Worm (Caenorhabditis elegans) whole organism, L2 larva: ENCODE measurements around the gene C31G12.3.
"Not testable (repeated sequence)": the region's sequence is repeated elsewhere in the genome, so short reads cannot be mapped to it uniquely, and the experiment has no call there.

ENCODE experiments used
- C34F6.9 ChIP-seq: fragments of 150-350 bp; optimal IDR thresholded peaks from 2 replicates; lab custom pipeline; 2014; ENCODE audit warnings: missing biosample characterization, missing genetic modification characterization
- F13H6.1 ChIP-seq: sonication (generic microtip); optimal IDR thresholded peaks from 2 replicates; lab custom pipeline; 2016; ENCODE audit warnings: missing genetic modification characterization, missing compliant biosample characterization
- R02D3.7 ChIP-seq: fragments of 150-350 bp; optimal IDR thresholded peaks from 2 replicates; lab custom pipeline; 2014; ENCODE audit warnings: missing biosample characterization, missing genetic modification characterization
- alr-1 ChIP-seq: fragments of 150-350 bp; optimal IDR thresholded peaks from 2 replicates; lab custom pipeline; 2014; ENCODE audit warnings: missing biosample characterization, missing genetic modification characterization
- aly-2 ChIP-seq: fragments of 150-350 bp; optimal IDR thresholded peaks from 2 replicates; lab custom pipeline; 2014; ENCODE audit warnings: missing biosample characterization, missing genetic modification characterization
- blmp-1 ChIP-seq: sonication (generic microtip); optimal IDR thresholded peaks from 2 replicates; lab custom pipeline; 2017; ENCODE audit warnings: missing genetic modification characterization, mild to moderate bottlenecking, missing compliant biosample characterization, antibody characterized with exemption, moderate library complexity; ENCODE audit not compliant: insufficient read depth
- ceh-82 ChIP-seq: fragments of 150-350 bp; optimal IDR thresholded peaks from 2 replicates; lab custom pipeline; 2014; ENCODE audit warnings: missing biosample characterization, missing genetic modification characterization
- egl-27 ChIP-seq: sonication (generic microtip); optimal IDR thresholded peaks from 3 replicates; lab custom pipeline; 2017; ENCODE audit warnings: missing biosample characterization, missing genetic modification reagents, missing genetic modification characterization
- elt-1 ChIP-seq: fragments of 150-350 bp; optimal IDR thresholded peaks from 2 replicates; lab custom pipeline; 2014; ENCODE audit warnings: missing biosample characterization, missing genetic modification characterization
- elt-3 ChIP-seq: sonication (generic microtip); optimal IDR thresholded peaks from 2 replicates; lab custom pipeline; 2017; ENCODE audit warnings: missing biosample characterization, missing genetic modification characterization
- fos-1 ChIP-seq: fragments of 150-350 bp; optimal IDR thresholded peaks from 2 replicates; lab custom pipeline; 2014; ENCODE audit warnings: missing biosample characterization, missing genetic modification characterization
- lin-39 ChIP-seq: fragments of 150-350 bp; optimal IDR thresholded peaks from 2 replicates; lab custom pipeline; 2014; ENCODE audit warnings: missing biosample characterization, missing genetic modification reagents, missing genetic modification characterization
- lsy-2 ChIP-seq, 2 experiments: fragments of 150-350 bp in 1 of 2; sonication (generic microtip) in 1 of 2; optimal IDR thresholded peaks; 2 replicates each; lab custom pipeline; 2014 to 2017; ENCODE audit warnings: missing biosample characterization in 2 of 2, missing genetic modification characterization in 2 of 2
- mbf-1 ChIP-seq: sonication (generic microtip); optimal IDR thresholded peaks from 2 replicates; lab custom pipeline; 2017; ENCODE audit warnings: missing biosample characterization, missing genetic modification characterization
- mdl-1 ChIP-seq, 2 experiments: fragments of 150-350 bp in 1 of 2; sonication (generic microtip) in 1 of 2; optimal IDR thresholded peaks; 2 replicates each; lab custom pipeline; 2017; ENCODE audit warnings: missing biosample characterization in 2 of 2, missing genetic modification characterization in 2 of 2
- nhr-10 ChIP-seq: sonication (generic microtip); optimal IDR thresholded peaks from 2 replicates; lab custom pipeline; 2017; ENCODE audit warnings: missing biosample characterization, missing genetic modification characterization
- nhr-11 ChIP-seq: fragments of 150-350 bp; optimal IDR thresholded peaks from 2 replicates; lab custom pipeline; 2014; ENCODE audit warnings: missing biosample characterization, missing genetic modification characterization
- nhr-12 ChIP-seq: fragments of 150-350 bp; optimal IDR thresholded peaks from 2 replicates; lab custom pipeline; 2014; ENCODE audit warnings: missing biosample characterization, missing genetic modification characterization
- nhr-21 ChIP-seq: fragments of 150-350 bp; optimal IDR thresholded peaks from 2 replicates; lab custom pipeline; 2014; ENCODE audit warnings: missing biosample characterization, missing genetic modification characterization
- nhr-237 ChIP-seq: fragments of 150-350 bp; optimal IDR thresholded peaks from 2 replicates; lab custom pipeline; 2014; ENCODE audit warnings: missing biosample characterization, missing genetic modification characterization
- nhr-25 ChIP-seq: fragments of 150-350 bp; sonication (generic microtip); optimal IDR thresholded peaks from 3 replicates; lab custom pipeline; 2014; ENCODE audit warnings: missing biosample characterization, missing genetic modification characterization
- nhr-77 ChIP-seq: fragments of 150-350 bp; optimal IDR thresholded peaks from 2 replicates; lab custom pipeline; 2014; ENCODE audit warnings: missing biosample characterization, missing genetic modification characterization
- peb-1 ChIP-seq: fragments of 150-350 bp; optimal IDR thresholded peaks from 2 replicates; lab custom pipeline; 2014; ENCODE audit warnings: missing biosample characterization, missing genetic modification characterization
- sem-4 ChIP-seq: fragments of 150-350 bp; optimal IDR thresholded peaks from 2 replicates; lab custom pipeline; 2014; ENCODE audit warnings: missing biosample characterization, missing genetic modification reagents, missing genetic modification characterization
- skn-1 ChIP-seq: sonication (generic microtip); optimal IDR thresholded peaks from 2 replicates; lab custom pipeline; 2017; ENCODE audit warnings: missing biosample characterization, missing genetic modification characterization
- unc-39 ChIP-seq: fragments of 150-350 bp; optimal IDR thresholded peaks from 2 replicates; lab custom pipeline; 2014; ENCODE audit warnings: missing biosample characterization, missing genetic modification characterization
- unc-55 ChIP-seq: fragments of 150-350 bp; sonication (generic microtip); optimal IDR thresholded peaks from 3 replicates; lab custom pipeline; 2014; ENCODE audit warnings: missing biosample characterization, missing genetic modification reagents, missing genetic modification characterization
- unc-62 ChIP-seq: fragments of 150-350 bp; optimal IDR thresholded peaks from 2 replicates; lab custom pipeline; 2014; ENCODE audit warnings: missing biosample characterization, missing genetic modification reagents, missing genetic modification characterization
- ztf-1 ChIP-seq: fragments of 200-800 bp; sonication (Bioruptor generic); conservative IDR thresholded peaks from 2 replicates; pipeline ENCODE4 v1.3.6; 2022; ENCODE audit warnings: missing genetic modification characterization, missing compliant biosample characterization
- ztf-4 ChIP-seq: fragments of 150-350 bp; optimal IDR thresholded peaks from 2 replicates; lab custom pipeline; 2014; ENCODE audit warnings: missing biosample characterization, missing genetic modification characterization

Gene C31G12.3

ce11 chrV:18189181-18189580 is 4.2 kb downstream of the C31G12.3 start, which contains the start of gene clec-246:
clec-246 (plus strand) TSS chrV:18189481.
- TF ChIP-seq elt-3 (tag; lab: Kevin White, UChicago) (no peak), lin-39 (tag; lab: Kevin White, UChicago) (no peak), C34F6.9 (tag; lab: Kevin White, UChicago) (no peak), egl-27 (tag; lab: Kevin White, UChicago) (no peak)
- TF ChIP-seq, all 48 proteins: peak for 0

- no peak for TF ChIP-seq nhr-25 (tag; lab: Kevin White, UChicago)
Observed at ce11 chrV:18191128-18191527, 6.1 kb downstream of the C31G12.3 start, which contains the start of gene clec-42. clec-42 (plus strand) TSS chrV:18191412.

- TF ChIP-seq mdl-1 (tag; optimal IDR thresholded peaks at IDR 0.05; lab: Kevin White, UChicago), result no peak
- TF ChIP-seq skn-1 (tag; lab: Kevin White, UChicago), result no peak
- TF ChIP-seq alr-1, result no peak
- TF ChIP-seq peb-1 (tag; lab: Kevin White, UChicago), result no peak
- no peak for TF ChIP-seq blmp-1 (tag; lab: Kevin White, UChicago)
- TF ChIP-seq elt-1, result no peak
- TF ChIP-seq aly-2, result no peak
- no peak for TF ChIP-seq ztf-4 (tag; lab: Kevin White, UChicago)
- TF ChIP-seq, all 48 proteins: peak for 0
Observed at ce11 chrV:18195006-18195405, 10.0 kb downstream of the C31G12.3 start, which contains the start of gene F16H6.3. F16H6.3 (plus strand) TSS chrV:18195306.

- TF ChIP-seq nhr-77 (tag; lab: Kevin White, UChicago) (no peak), ztf-4 (tag; lab: Kevin White, UChicago) (no peak), nhr-11 (tag; lab: Kevin White, UChicago) (no peak), R02D3.7 (no peak), unc-62 (no peak)
Observed at ce11 chrV:18198421-18198820, 13.4 kb downstream of the C31G12.3 start, which contains the start of gene F16H6.4. F16H6.4 (plus strand) TSS chrV:18198721.

ce11 chrV:18209071-18209470 is 24.1 kb downstream of the C31G12.3 start, which contains the start of gene F16H6.7:
F16H6.7 (minus strand) TSS chrV:18209171.
- TF ChIP-seq nhr-11 (tag; lab: Kevin White, UChicago) (no peak), F13H6.1 (tag; lab: Kevin White, UChicago) (no peak), fos-1 (tag; lab: Kevin White, UChicago) (no peak), unc-39 (tag; lab: Kevin White, UChicago) (no peak), lsy-2 (tag; optimal IDR thresholded peaks at IDR 0.05; lab: Kevin White, UChicago) (no peak), ztf-1 (GFP tag; lab: Robert Waterston, UW) (no peak), nhr-10 (tag; lab: Kevin White, UChicago) (no peak), elt-3 (tag; lab: Kevin White, UChicago) (no peak), nhr-21 (tag; lab: Kevin White, UChicago) (no peak), sem-4 (tag; lab: Kevin White, UChicago) (no peak), nhr-12 (tag; lab: Kevin White, UChicago) (no peak), unc-55 (GFP tag; lab: Kevin White, UChicago) (no peak), elt-1 (no peak), ceh-82 (tag; lab: Kevin White, UChicago) (no peak), aly-2 (no peak)

- no peak for TF ChIP-seq nhr-12 (tag; lab: Kevin White, UChicago)
- no peak for TF ChIP-seq alr-1
- TF ChIP-seq nhr-237 (tag; lab: Kevin White, UChicago), result no peak
- TF ChIP-seq unc-55 (GFP tag; lab: Kevin White, UChicago), result no peak
- TF ChIP-seq ceh-82 (tag; lab: Kevin White, UChicago), result no peak
Observed at ce11 chrV:18212848-18213247, 27.8 kb downstream of the C31G12.3 start.

ce11 chrV:18216175-18216574 is 31.2 kb downstream of the C31G12.3 start, which contains the start of gene F16H6.8:
F16H6.8 (minus strand) TSS chrV:18216275.
- not testable (repeated sequence) for TF ChIP-seq mbf-1 (tag; lab: Kevin White, UChicago); alr-1; sem-4 (tag; lab: Kevin White, UChicago)
